Fruit fly (Drosophila melanogaster) whole organism, embryonic: ENCODE data around the gene CG32681.

Experiments
- Antp ChIP-seq: fragments of 200-800 bp; sonication (Bioruptor generic); optimal IDR thresholded peaks from 3 replicates; lab custom pipeline; 2016; ENCODE audit warnings: missing biosample characterization, missing genetic modification characterization
- Awh ChIP-seq: fragments of 200-800 bp; sonication (Bioruptor generic); IDR thresholded peaks from 2 replicates; pipeline ENCODE4, ENCODE4 v1.3.6; 2022; ENCODE audit warnings: missing biosample characterization, missing genetic modification characterization
- CG10654 ChIP-seq: fragments of 200-800 bp; sonication (Bioruptor generic); optimal IDR thresholded peaks from 2 replicates; lab custom pipeline; 2016; ENCODE audit warnings: missing biosample characterization, missing genetic modification characterization
- CG11398 ChIP-seq: fragments of 200-800 bp; sonication (Bioruptor generic); optimal IDR thresholded peaks from 2 replicates; lab custom pipeline; 2016; ENCODE audit warnings: missing biosample characterization, missing genetic modification characterization
- CG1233 ChIP-seq: fragments of 200-800 bp; sonication (Bioruptor generic); optimal IDR thresholded peaks from 4 replicates; lab custom pipeline; 2018; ENCODE audit warnings: missing biosample characterization, mild to moderate bottlenecking, missing genetic modification characterization
- CG13424 ChIP-seq: fragments of 200-800 bp; sonication (Bioruptor generic); optimal IDR thresholded peaks from 2 replicates; lab custom pipeline; 2019; ENCODE audit warnings: missing biosample characterization, mild to moderate bottlenecking, missing genetic modification characterization, moderate library complexity
- CG13894 ChIP-seq: fragments of 200-800 bp; sonication (Bioruptor generic); optimal IDR thresholded peaks from 3 replicates; lab custom pipeline; 2018; ENCODE audit warnings: missing biosample characterization, mild to moderate bottlenecking, missing genetic modification characterization, moderate library complexity
- CG14441 ChIP-seq: fragments of 200-800 bp; sonication (Bioruptor generic); IDR thresholded peaks from 2 replicates; pipeline ENCODE4 v1.3.6; 2022; ENCODE audit warnings: missing biosample characterization, missing genetic modification characterization
- CG15269 ChIP-seq: fragments of 200-800 bp; sonication (Bioruptor generic); optimal IDR thresholded peaks from 2 replicates; lab custom pipeline; 2018; ENCODE audit warnings: missing biosample characterization, mild to moderate bottlenecking, missing genetic modification characterization, moderate library complexity
- CG17359 ChIP-seq: fragments of 200-800 bp; sonication (Bioruptor generic); optimal IDR thresholded peaks from 3 replicates; lab custom pipeline; 2018; ENCODE audit warnings: missing biosample characterization, mild to moderate bottlenecking, missing genetic modification characterization, moderate library complexity
- CG17912 ChIP-seq: fragments of 200-800 bp; sonication (Bioruptor generic); optimal IDR thresholded peaks from 2 replicates; lab custom pipeline; 2018; ENCODE audit warnings: missing biosample characterization, mild to moderate bottlenecking, missing genetic modification characterization
- CG18599 ChIP-seq: fragments of 200-800 bp; sonication (Bioruptor generic); optimal IDR thresholded peaks from 3 replicates; lab custom pipeline; 2017; ENCODE audit warnings: missing biosample characterization, missing genetic modification characterization, mild to moderate bottlenecking, moderate library complexity, missing genetic modification reagents
- CG2120 ChIP-seq: fragments of 200-800 bp; sonication (Bioruptor generic); optimal IDR thresholded peaks from 3 replicates; lab custom pipeline; 2016; ENCODE audit warnings: missing biosample characterization, missing genetic modification characterization
- CG30403 ChIP-seq: fragments of 200-800 bp; sonication (Bioruptor generic); optimal IDR thresholded peaks from 3 replicates; lab custom pipeline; 2016; ENCODE audit warnings: missing biosample characterization, missing genetic modification characterization
- CG30431 ChIP-seq: fragments of 200-800 bp; sonication (Bioruptor generic); optimal IDR thresholded peaks from 2 replicates; lab custom pipeline; 2017; ENCODE audit warnings: missing biosample characterization, missing genetic modification characterization
- CG31388 ChIP-seq: fragments of 200-800 bp; sonication (Bioruptor generic); optimal IDR thresholded peaks from 2 replicates; lab custom pipeline; 2016; ENCODE audit warnings: missing biosample characterization, missing genetic modification characterization
- CG4854 ChIP-seq: fragments of 200-800 bp; sonication (Bioruptor generic); optimal IDR thresholded peaks from 2 replicates; lab custom pipeline; 2016; ENCODE audit warnings: missing biosample characterization, missing genetic modification characterization, inconsistent platforms
- CG6689 ChIP-seq: fragments of 200-800 bp; sonication (Bioruptor generic); IDR thresholded peaks from 2 replicates; pipeline ENCODE4 v1.3.6; 2022; ENCODE audit warnings: missing biosample characterization, missing genetic modification characterization
- CG7357 ChIP-seq: fragments of 200-800 bp; sonication (Bioruptor generic); IDR thresholded peaks from 3 replicates; pipeline ENCODE4 v1.3.6; 2022; ENCODE audit warnings: missing biosample characterization, missing genetic modification characterization
- CG7786 ChIP-seq: fragments of 200-800 bp; sonication (Bioruptor generic); optimal IDR thresholded peaks from 2 replicates; lab custom pipeline; 2016; ENCODE audit warnings: missing biosample characterization, missing genetic modification characterization
- CG8359 ChIP-seq: fragments of 200-800 bp; sonication (Bioruptor generic); optimal IDR thresholded peaks from 2 replicates; lab custom pipeline; 2017; ENCODE audit warnings: missing biosample characterization, mild to moderate bottlenecking, missing genetic modification characterization, borderline replicate concordance
- CG9797 ChIP-seq: fragments of 200-800 bp; sonication (Bioruptor generic); optimal IDR thresholded peaks from 3 replicates; lab custom pipeline; 2018; ENCODE audit warnings: missing biosample characterization, mild to moderate bottlenecking, missing genetic modification characterization
- Dad ChIP-seq: fragments of 200-800 bp; sonication (Bioruptor generic); optimal IDR thresholded peaks from 3 replicates; lab custom pipeline; 2016; ENCODE audit warnings: missing biosample characterization, missing genetic modification characterization
- Dek ChIP-seq: fragments of 200-800 bp; sonication (Bioruptor generic); optimal IDR thresholded peaks from 3 replicates; lab custom pipeline; 2019; ENCODE audit warnings: missing biosample characterization, mild to moderate bottlenecking, missing genetic modification characterization, moderate library complexity
- Drgx ChIP-seq: fragments of 200-800 bp; sonication (Bioruptor generic); IDR thresholded peaks from 2 replicates; pipeline ENCODE4 v1.3.6; 2022; ENCODE audit warnings: missing biosample characterization, missing genetic modification characterization
- Eip74EF ChIP-seq, 2 experiments: fragments of 200-800 bp in 1 of 2; fragments of >200 bp in 1 of 2; sonication (Bioruptor generic) in 1 of 2; optimal IDR thresholded peaks; 2 replicates each; lab custom pipeline; 2017 to 2019; ENCODE audit warnings: missing biosample characterization in 2 of 2, missing genetic modification characterization in 2 of 2, mild to moderate bottlenecking in 1 of 2, moderate library complexity in 1 of 2
- HHEX ChIP-seq: fragments of 200-800 bp; sonication (Bioruptor generic); optimal IDR thresholded peaks from 3 replicates; lab custom pipeline; 2017; ENCODE audit warnings: missing biosample characterization, mild to moderate bottlenecking, missing genetic modification characterization, missing genetic modification reagents
- HmgD ChIP-seq: fragments of 200-800 bp; sonication (Bioruptor generic); optimal IDR thresholded peaks from 3 replicates; lab custom pipeline; 2016; ENCODE audit warnings: missing biosample characterization, missing genetic modification characterization
- Hmr ChIP-seq: fragments of 200-800 bp; sonication (Bioruptor generic); optimal IDR thresholded peaks from 3 replicates; lab custom pipeline; 2017; ENCODE audit warnings: mild to moderate bottlenecking, missing biosample characterization, missing genetic modification reagents, missing genetic modification characterization
- NC2α ChIP-seq: fragments of 200-800 bp; sonication (Bioruptor generic); optimal IDR thresholded peaks from 2 replicates; lab custom pipeline; 2016; ENCODE audit warnings: missing biosample characterization, missing genetic modification characterization
- Nf-YA ChIP-seq: fragments of 200-800 bp; sonication (Bioruptor generic); IDR thresholded peaks from 2 replicates; pipeline ENCODE4 v1.3.6; 2022; ENCODE audit warnings: missing biosample characterization, missing genetic modification characterization
- Scr ChIP-seq: fragments of 200-800 bp; sonication (Bioruptor generic); IDR thresholded peaks from 2 replicates; pipeline ENCODE4 v1.3.6; 2022; ENCODE audit warnings: missing biosample characterization, missing genetic modification characterization; ENCODE audit not compliant: partially characterized antibody
- Spps ChIP-seq: fragments of 200-800 bp; sonication (Bioruptor generic); optimal IDR thresholded peaks from 2 replicates; lab custom pipeline; 2018; ENCODE audit warnings: missing biosample characterization, mild to moderate bottlenecking, missing genetic modification characterization
- Trl ChIP-seq, 3 experiments: fragments of >200 bp in 2 of 3; fragments of 200-800 bp in 1 of 3; sonication (Bioruptor generic) in 1 of 3; optimal IDR thresholded peaks; 2 replicates in 1 of 3; 3 replicates in 2 of 3; lab custom pipeline; 2016 to 2017; ENCODE audit warnings: missing biosample characterization in 1 of 3, missing genetic modification characterization in 1 of 3
- al ChIP-seq: fragments of 200-800 bp; sonication (Bioruptor generic); IDR thresholded peaks from 2 replicates; pipeline ENCODE4 v1.3.6; 2022; ENCODE audit warnings: missing biosample characterization, missing genetic modification characterization
- br ChIP-seq: fragments of >200 bp; optimal IDR thresholded peaks from 2 replicates; lab custom pipeline; 2017
- ci ChIP-seq: fragments of 200-800 bp; sonication (Bioruptor generic); IDR thresholded peaks from 3 replicates; pipeline ENCODE4 v1.3.6; 2022; ENCODE audit warnings: missing biosample characterization, missing genetic modification characterization
- dmrt99B ChIP-seq: fragments of 200-800 bp; sonication (Bioruptor generic); optimal IDR thresholded peaks from 2 replicates; lab custom pipeline; 2018; ENCODE audit warnings: missing biosample characterization, mild to moderate bottlenecking, missing genetic modification characterization, moderate library complexity
- ftz-f1 ChIP-seq: fragments of 200-800 bp; sonication (Bioruptor generic); optimal IDR thresholded peaks from 2 replicates; lab custom pipeline; 2016; ENCODE audit warnings: missing biosample characterization, missing genetic modification characterization
- gsb ChIP-seq: fragments of 200-800 bp; sonication (Bioruptor generic); IDR thresholded peaks from 2 replicates; pipeline ENCODE4 v1.3.6; 2022; ENCODE audit warnings: missing biosample characterization, missing genetic modification characterization
- insv ChIP-seq, 2 experiments: fragments of 200-800 bp; sonication (Bioruptor generic); optimal IDR thresholded peaks; 3 replicates each; lab custom pipeline; 2016 to 2018; ENCODE audit warnings: missing biosample characterization in 2 of 2, missing genetic modification characterization in 2 of 2
- klu ChIP-seq: fragments of 200-800 bp; sonication (Bioruptor generic); IDR thresholded peaks from 2 replicates; pipeline ENCODE4 v1.3.6; 2022; ENCODE audit warnings: missing biosample characterization, missing genetic modification characterization
- lbe ChIP-seq: fragments of 200-800 bp; sonication (Bioruptor generic); optimal IDR thresholded peaks from 2 replicates; lab custom pipeline; 2016; ENCODE audit warnings: missing biosample characterization, mild to moderate bottlenecking, missing genetic modification characterization
- lmd ChIP-seq: fragments of 200-800 bp; sonication (Bioruptor generic); IDR thresholded peaks from 2 replicates; pipeline ENCODE4 v1.3.6; 2022; ENCODE audit warnings: missing biosample characterization, missing genetic modification characterization
- nau ChIP-seq: fragments of 200-800 bp; sonication (Bioruptor generic); optimal IDR thresholded peaks from 3 replicates; lab custom pipeline; 2017; ENCODE audit warnings: missing biosample characterization, mild to moderate bottlenecking, missing genetic modification characterization, missing genetic modification reagents
- otp ChIP-seq: fragments of 200-800 bp; sonication (Bioruptor generic); IDR thresholded peaks from 3 replicates; pipeline ENCODE4, ENCODE4 v1.3.6; 2022; ENCODE audit warnings: missing biosample characterization, missing genetic modification characterization
- pho ChIP-seq: fragments of 200-800 bp; sonication (Bioruptor generic); optimal IDR thresholded peaks from 2 replicates; lab custom pipeline; 2016; ENCODE audit warnings: missing biosample characterization, missing genetic modification characterization
- pnt ChIP-seq: fragments of 200-800 bp; sonication (Bioruptor generic); optimal IDR thresholded peaks from 3 replicates; lab custom pipeline; 2016; ENCODE audit warnings: missing biosample characterization, missing genetic modification characterization
- salm ChIP-seq: fragments of 200-800 bp; sonication (Bioruptor generic); optimal IDR thresholded peaks from 2 replicates; lab custom pipeline; 2018; ENCODE audit warnings: missing biosample characterization, mild to moderate bottlenecking, missing genetic modification characterization
- sr ChIP-seq: fragments of 200-800 bp; sonication (Bioruptor generic); IDR thresholded peaks from 3 replicates; pipeline ENCODE4 v1.3.6; 2022; ENCODE audit warnings: missing biosample characterization, missing genetic modification characterization

CG32681 gene

dm6 chrX:10387672-10388071 lies 6.5 kb upstream of the CG32681 start (continued):
- no peak for TF ChIP-seq Spps (tag; lab: Kevin White, UChicago)
- TF ChIP-seq Dek = peak; percentile 8
- no peak for TF ChIP-seq CG31388 (GFP tag; lab: Kevin White, UChicago)
- TF ChIP-seq CG15269 (tag; lab: Kevin White, UChicago) = peak; percentile 59
- peak; percentile 21 for TF ChIP-seq CG13424 (tag; lab: Kevin White, UChicago)
- TF ChIP-seq Dad (GFP tag; lab: Kevin White, UChicago) = peak; percentile 22
- TF ChIP-seq lbe (GFP tag; lab: Kevin White, UChicago) = no peak
- TF ChIP-seq Hmr (GFP tag; lab: Kevin White, UChicago) = peak; percentile 32
- TF ChIP-seq CG30431 = no peak
- peak; percentile 72 for TF ChIP-seq CG18599 (GFP tag; lab: Kevin White, UChicago)
- no peak for TF ChIP-seq Nf-YA (GFP tag; lab: Robert Waterston, UW)
- no peak for TF ChIP-seq CG4854 (GFP tag; lab: Kevin White, UChicago)
- no peak for TF ChIP-seq CG8359 (GFP tag; lab: Kevin White, UChicago)
- TF ChIP-seq CG6689 (GFP tag; lab: Robert Waterston, UW) = 0 out of 2 replicates have a peak, but pooled peaks have one; percentile 23
- no peak for TF ChIP-seq br (lab: Kevin White, UChicago)
- no peak for TF ChIP-seq Eip74EF (GFP tag; optimal IDR thresholded peaks at IDR 0.05; lab: Kevin White, UChicago)
- TF ChIP-seq CG7786 (GFP tag; lab: Kevin White, UChicago) = peak; percentile 43
- peak; percentile 49; the same call in 1 of the 3 replicates for TF ChIP-seq sr
- peak; percentile 61; the same call in 2 of the 3 replicates for TF ChIP-seq ci
- no peak for TF ChIP-seq CG1233
- TF ChIP-seq CG13894 (tag; lab: Kevin White, UChicago) = no peak
- TF ChIP-seq al (GFP tag; lab: Robert Waterston, UW) = peak; percentile 48; the same call in 1 of the 2 replicates
- no peak for TF ChIP-seq CG10654 (GFP tag; lab: Kevin White, UChicago)
- TF ChIP-seq otp = 0 out of 3 replicates have a peak, but pooled peaks have one; percentile 34
- no peak for TF ChIP-seq nau (GFP tag; lab: Kevin White, UChicago)
- TF ChIP-seq NC2α (GFP tag; lab: Kevin White, UChicago) = no peak
- TF ChIP-seq Awh = no peak
- TF ChIP-seq insv (GFP tag; optimal IDR thresholded peaks at IDR 0.05; lab: Kevin White, UChicago) = no peak
- TF ChIP-seq Trl (optimal IDR thresholded peaks at IDR 0.05; lab: Kevin White, UChicago) = no peak
- TF ChIP-seq Trl (GFP tag; optimal IDR thresholded peaks at IDR 0.05; lab: Kevin White, UChicago) = peak; percentile 12
- peak; percentile 32 for TF ChIP-seq CG30403
- no peak for TF ChIP-seq salm (tag; lab: Kevin White, UChicago)
- TF ChIP-seq CG17912 (GFP tag; lab: Kevin White, UChicago) = no peak
- TF ChIP-seq gsb = peak; percentile 17; the same call in 1 of the 2 replicates
- peak; percentile 55; the same call in 1 of the 3 replicates for TF ChIP-seq CG7357 (GFP tag; lab: Robert Waterston, UW)
- TF ChIP-seq Antp (GFP tag; lab: Kevin White, UChicago) = peak; percentile 42
- TF ChIP-seq CG17359 (tag; lab: Kevin White, UChicago) = peak; percentile 44
- peak; percentile 74; the same call in 1 of the 2 replicates for TF ChIP-seq lmd (GFP tag; lab: Robert Waterston, UW)
- TF ChIP-seq CG14441 = peak; percentile 56
- TF ChIP-seq CG2120 (GFP tag; lab: Kevin White, UChicago) = peak; percentile 70
- peak; percentile 15; the same call in 1 of the 2 replicates for TF ChIP-seq Drgx
- TF ChIP-seq klu (GFP tag; lab: Robert Waterston, UW) = no peak
- TF ChIP-seq CG9797 (GFP tag; lab: Kevin White, UChicago) = no peak
- peak; percentile 34 for TF ChIP-seq pnt
- TF ChIP-seq HHEX (GFP tag; lab: Kevin White, UChicago) = peak; percentile 3
- no peak for TF ChIP-seq HmgD (GFP tag; lab: Kevin White, UChicago)
- peak; percentile 64 for TF ChIP-seq ftz-f1 (GFP tag; lab: Kevin White, UChicago)
- TF ChIP-seq Scr (GFP tag; lab: Robert Waterston, UW) = no peak
- TF ChIP-seq pho (GFP tag; lab: Kevin White, UChicago) = peak; percentile 34
- peak; percentile 48 for TF ChIP-seq dmrt99B (tag; lab: Kevin White, UChicago)
- TF ChIP-seq CG11398 (GFP tag; lab: Kevin White, UChicago) = no peak
